Fruit fly (Drosophila melanogaster) whole organism, prepupa: ENCODE results near the gene CG32073.

Source experiments
- CG10631 ChIP-seq: fragments of 200-800 bp; sonication (Bioruptor generic); optimal IDR thresholded peaks from 2 replicates; lab custom pipeline; 2016; ENCODE audit warnings: missing biosample characterization, missing genetic modification characterization
- CG11294 ChIP-seq: fragments of 200-800 bp; sonication (Bioruptor generic); IDR thresholded peaks from 2 replicates; pipeline ENCODE4 v1.3.6; 2022; ENCODE audit warnings: missing biosample characterization, missing genetic modification characterization
- CG15336 ChIP-seq: fragments of 200-800 bp; sonication (Bioruptor generic); IDR thresholded peaks from 2 replicates; pipeline ENCODE4 v1.3.6; 2022; ENCODE audit warnings: missing biosample characterization, missing genetic modification characterization
- CG16779 ChIP-seq: fragments of 200-800 bp; sonication (Bioruptor generic); optimal IDR thresholded peaks from 3 replicates; lab custom pipeline; 2017; ENCODE audit warnings: missing biosample characterization, mild to moderate bottlenecking, missing genetic modification characterization
- CG3032 ChIP-seq: fragments of 200-800 bp; optimal IDR thresholded peaks from 2 replicates; lab custom pipeline; 2019; ENCODE audit warnings: missing biosample characterization, mild to moderate bottlenecking, missing genetic modification characterization, moderate library complexity
- CG31627 ChIP-seq: fragments of 200-800 bp; sonication (Bioruptor generic); optimal IDR thresholded peaks from 3 replicates; lab custom pipeline; 2016; ENCODE audit warnings: missing biosample characterization, missing genetic modification characterization
- CG32006 ChIP-seq: fragments of 200-800 bp; sonication (Bioruptor generic); optimal IDR thresholded peaks from 3 replicates; lab custom pipeline; 2017; ENCODE audit warnings: missing biosample characterization, mild to moderate bottlenecking, missing genetic modification characterization
- CG34406 ChIP-seq: fragments of 200-800 bp; sonication (Bioruptor generic); optimal IDR thresholded peaks from 3 replicates; lab custom pipeline; 2016; ENCODE audit warnings: missing biosample characterization, missing genetic modification characterization
- CG6276 ChIP-seq: fragments of 200-800 bp; sonication (Bioruptor generic); optimal IDR thresholded peaks from 2 replicates; lab custom pipeline; 2017; ENCODE audit warnings: missing biosample characterization, mild to moderate bottlenecking, missing genetic modification characterization
- CG6792 ChIP-seq: fragments of 200-800 bp; sonication (Bioruptor generic); optimal IDR thresholded peaks from 3 replicates; lab custom pipeline; 2016; ENCODE audit warnings: missing biosample characterization, missing genetic modification characterization
- CG6808 ChIP-seq: fragments of 200-800 bp; sonication (Bioruptor generic); optimal IDR thresholded peaks from 3 replicates; lab custom pipeline; 2017; ENCODE audit warnings: missing biosample characterization, missing genetic modification characterization, mild to moderate bottlenecking, moderate library complexity, missing genetic modification reagents
- CG6854 ChIP-seq: fragments of 200-800 bp; sonication (Bioruptor generic); optimal IDR thresholded peaks from 2 replicates; lab custom pipeline; 2017; ENCODE audit warnings: missing biosample characterization, mild to moderate bottlenecking, missing genetic modification characterization
- CG7368 ChIP-seq: fragments of 200-800 bp; sonication (Bioruptor generic); optimal IDR thresholded peaks from 3 replicates; lab custom pipeline; 2016; ENCODE audit warnings: missing biosample characterization, missing genetic modification characterization
- CG8119 ChIP-seq: fragments of 200-800 bp; sonication (Bioruptor generic); IDR thresholded peaks from 3 replicates; pipeline ENCODE4 v1.3.6; 2022; ENCODE audit warnings: missing biosample characterization, missing genetic modification characterization
- CG8319 ChIP-seq: fragments of 200-800 bp; sonication (Bioruptor generic); optimal IDR thresholded peaks from 3 replicates; lab custom pipeline; 2016; ENCODE audit warnings: missing biosample characterization, missing genetic modification characterization
- CG8632 ChIP-seq: fragments of 200-800 bp; sonication (Bioruptor generic); optimal IDR thresholded peaks from 3 replicates; lab custom pipeline; 2016; ENCODE audit warnings: missing biosample characterization, missing genetic modification characterization
- CG9139 ChIP-seq: fragments of 200-800 bp; sonication (Bioruptor generic); optimal IDR thresholded peaks from 3 replicates; lab custom pipeline; 2017; ENCODE audit warnings: missing biosample characterization, mild to moderate bottlenecking, missing genetic modification characterization
- Eip75B ChIP-seq: fragments of 200-800 bp; sonication (Bioruptor generic); optimal IDR thresholded peaks from 3 replicates; lab custom pipeline; 2016; ENCODE audit warnings: missing biosample characterization, missing genetic modification characterization
- Eip93F ChIP-seq: fragments of 200-800 bp; sonication (Bioruptor generic); optimal IDR thresholded peaks from 2 replicates; lab custom pipeline; 2016; ENCODE audit warnings: missing biosample characterization, mild to moderate bottlenecking, missing genetic modification characterization
- Ets21C ChIP-seq: fragments of 200-800 bp; sonication (Bioruptor generic); optimal IDR thresholded peaks from 3 replicates; lab custom pipeline; 2016; ENCODE audit warnings: missing biosample characterization, missing genetic modification characterization
- Gug ChIP-seq: fragments of 200-800 bp; sonication (Bioruptor generic); IDR thresholded peaks from 2 replicates; pipeline ENCODE4 v1.3.6; 2022; ENCODE audit warnings: missing biosample characterization, missing genetic modification characterization
- Hr39 ChIP-seq: fragments of 200-800 bp; sonication (Bioruptor generic); optimal IDR thresholded peaks from 2 replicates; lab custom pipeline; 2016; ENCODE audit warnings: missing biosample characterization, missing genetic modification characterization
- Hr4 ChIP-seq: fragments of 200-800 bp; sonication (Bioruptor generic); optimal IDR thresholded peaks from 3 replicates; lab custom pipeline; 2016; ENCODE audit warnings: missing biosample characterization, missing genetic modification characterization
- Lpt ChIP-seq: fragments of 200-800 bp; sonication (Bioruptor generic); optimal IDR thresholded peaks from 3 replicates; lab custom pipeline; 2016; ENCODE audit warnings: missing biosample characterization, missing genetic modification characterization
- Met ChIP-seq: fragments of 200-800 bp; sonication (Bioruptor generic); optimal IDR thresholded peaks from 3 replicates; lab custom pipeline; 2016; ENCODE audit warnings: missing biosample characterization, missing genetic modification characterization
- OdsH ChIP-seq: fragments of 200-800 bp; sonication (Bioruptor generic); optimal IDR thresholded peaks from 3 replicates; lab custom pipeline; 2016; ENCODE audit warnings: missing biosample characterization, missing genetic modification characterization
- Smox ChIP-seq: fragments of 200-800 bp; sonication (Bioruptor generic); optimal IDR thresholded peaks from 3 replicates; lab custom pipeline; 2016; ENCODE audit warnings: missing biosample characterization, missing genetic modification characterization
- Sox102F ChIP-seq: fragments of 200-800 bp; sonication (Bioruptor generic); optimal IDR thresholded peaks from 2 replicates; lab custom pipeline; 2016; ENCODE audit warnings: missing biosample characterization, mild to moderate bottlenecking, missing genetic modification characterization
- Sox14 ChIP-seq: fragments of 200-800 bp; sonication (Bioruptor generic); optimal IDR thresholded peaks from 3 replicates; lab custom pipeline; 2016; ENCODE audit warnings: missing biosample characterization, missing genetic modification characterization
- acj6 ChIP-seq: fragments of 200-800 bp; sonication (Bioruptor generic); optimal IDR thresholded peaks from 3 replicates; lab custom pipeline; 2016; ENCODE audit warnings: missing biosample characterization, missing genetic modification characterization
- cyc ChIP-seq: fragments of 200-800 bp; sonication (Bioruptor generic); optimal IDR thresholded peaks from 3 replicates; lab custom pipeline; 2016; ENCODE audit warnings: missing biosample characterization, missing genetic modification characterization
- dac ChIP-seq: fragments of 200-800 bp; sonication (Bioruptor generic); optimal IDR thresholded peaks from 2 replicates; lab custom pipeline; 2017; ENCODE audit warnings: missing biosample characterization, mild to moderate bottlenecking, missing genetic modification characterization
- dsx ChIP-seq: fragments of 200-800 bp; optimal IDR thresholded peaks from 3 replicates; lab custom pipeline; 2019; ENCODE audit warnings: missing biosample characterization, mild to moderate bottlenecking, missing genetic modification characterization, moderate library complexity; ENCODE audit not compliant: poor library complexity, severe bottlenecking
- esn ChIP-seq: fragments of 200-800 bp; sonication (Bioruptor generic); optimal IDR thresholded peaks from 2 replicates; lab custom pipeline; 2016; ENCODE audit warnings: missing biosample characterization, mild to moderate bottlenecking, missing genetic modification characterization, moderate library complexity
- fd59A ChIP-seq: fragments of 200-800 bp; sonication (Bioruptor generic); optimal IDR thresholded peaks from 2 replicates; lab custom pipeline; 2017; ENCODE audit warnings: missing biosample characterization, mild to moderate bottlenecking, missing genetic modification characterization, missing genetic modification reagents
- fkh ChIP-seq: fragments of 200-800 bp; sonication (Bioruptor generic); optimal IDR thresholded peaks from 3 replicates; lab custom pipeline; 2017; ENCODE audit warnings: missing biosample characterization, mild to moderate bottlenecking, missing genetic modification characterization, moderate library complexity
- pdm3 ChIP-seq: fragments of 200-800 bp; sonication (Bioruptor generic); optimal IDR thresholded peaks from 3 replicates; lab custom pipeline; 2016; ENCODE audit warnings: missing biosample characterization, missing genetic modification characterization
- salr ChIP-seq, 2 experiments: fragments of 200-800 bp; sonication (Bioruptor generic); optimal IDR thresholded peaks; 3 replicates each; lab custom pipeline; 2016 to 2018; ENCODE audit warnings: missing biosample characterization in 2 of 2, missing genetic modification characterization in 2 of 2, mild to moderate bottlenecking in 1 of 2
- spab ChIP-seq: fragments of 200-800 bp; sonication (Bioruptor generic); optimal IDR thresholded peaks from 2 replicates; lab custom pipeline; 2017; ENCODE audit warnings: missing biosample characterization, mild to moderate bottlenecking, missing genetic modification characterization, missing genetic modification reagents
- ss ChIP-seq, 2 experiments: fragments of 200-800 bp; sonication (Bioruptor generic); optimal IDR thresholded peaks; 2 replicates in 1 of 2; 3 replicates in 1 of 2; lab custom pipeline; 2017 to 2018; ENCODE audit warnings: mild to moderate bottlenecking in 2 of 2, missing biosample characterization in 2 of 2, missing genetic modification characterization in 2 of 2, moderate library complexity in 1 of 2
- svp ChIP-seq: fragments of 200-800 bp; sonication (Bioruptor generic); peaks from one replicate; lab custom pipeline; 2016; ENCODE audit warnings: missing biosample characterization, missing genetic modification characterization
- vri ChIP-seq: fragments of 200-800 bp; sonication (Bioruptor generic); optimal IDR thresholded peaks from 3 replicates; lab custom pipeline; 2016; ENCODE audit warnings: missing biosample characterization, mild to moderate bottlenecking, missing genetic modification characterization

CG32073 gene

dm6 chr3L:11089805-11090440 is 17.5 kb downstream of the CG32073 start (continued):
- peak; percentile 71 for TF ChIP-seq Lpt (GFP tag; lab: Kevin White, UChicago)
- peak; percentile 28 to 57 for TF ChIP-seq ss (GFP tag; optimal IDR thresholded peaks at IDR 0.05; lab: Kevin White, UChicago)
- TF ChIP-seq spab (GFP tag; lab: Kevin White, UChicago): peak; percentile 15
- TF ChIP-seq fd59A (GFP tag; lab: Kevin White, UChicago): no peak
- TF ChIP-seq Hr4 (GFP tag; lab: Kevin White, UChicago): peak; percentile 88
- TF ChIP-seq vri: peak; percentile 61
- no peak for TF ChIP-seq dsx (GFP tag; lab: Kevin White, UChicago)
- no peak for TF ChIP-seq CG6808 (GFP tag; lab: Kevin White, UChicago)
- TF ChIP-seq CG6276 (GFP tag; lab: Kevin White, UChicago): peak; percentile 74
- peak; percentile 76 for TF ChIP-seq Sox102F (GFP tag; lab: Kevin White, UChicago)
- peak; percentile 49 for TF ChIP-seq Eip75B (GFP tag; lab: Kevin White, UChicago)
- TF ChIP-seq Eip93F (GFP tag; lab: Kevin White, UChicago): no peak
- TF ChIP-seq CG31627 (GFP tag; lab: Kevin White, UChicago): peak; percentile 54
- peak; percentile 56 for TF ChIP-seq Ets21C
- peak; percentile 53 for TF ChIP-seq dac (GFP tag; lab: Kevin White, UChicago)
- TF ChIP-seq OdsH (GFP tag; lab: Kevin White, UChicago): peak; percentile 77
- peak; percentile 68 for TF ChIP-seq CG8632
- peak; percentile 73 for TF ChIP-seq pdm3
- TF ChIP-seq CG34406: peak; percentile 69
- peak; percentile 11 for TF ChIP-seq CG3032 (tag; lab: Kevin White, UChicago)
- TF ChIP-seq CG10631: peak; percentile 61
- peak; percentile 50 for TF ChIP-seq CG6792 (GFP tag; lab: Kevin White, UChicago)
- TF ChIP-seq CG15336 (GFP tag; lab: Robert Waterston, UW): peak; percentile 82
- peak; percentile 62 for TF ChIP-seq Hr39 (GFP tag; lab: Kevin White, UChicago)

- TF ChIP-seq Sox14 (GFP tag; lab: Kevin White, UChicago): no peak
- no peak for TF ChIP-seq CG6808 (GFP tag; lab: Kevin White, UChicago)
- TF ChIP-seq fkh (GFP tag; lab: Kevin White, UChicago): peak; percentile 84
Measured at dm6 chr3L:11085810-11086209, 21.6 kb downstream of the CG32073 start.

dm6 chr3L:11084557-11085231 is 22.7 kb downstream of the CG32073 start:
- TF ChIP-seq pdm3 (peak; percentile 98), CG10631 (peak; percentile 98), CG6792 (GFP tag; lab: Kevin White, UChicago) (peak; percentile 94), esn (GFP tag; lab: Kevin White, UChicago) (peak; percentile 92), CG31627 (GFP tag; lab: Kevin White, UChicago) (peak; percentile 87), CG3032 (tag; lab: Kevin White, UChicago) (peak; percentile 96), CG16779 (tag; lab: Kevin White, UChicago) (peak; percentile 95), Lpt (GFP tag; lab: Kevin White, UChicago) (peak; percentile 99), svp (no peak), CG8119 (GFP tag; lab: Robert Waterston, UW) (peak; percentile 100), fkh (GFP tag; lab: Kevin White, UChicago) (peak; percentile 95), acj6 (peak; percentile 97), CG8319 (GFP tag; lab: Kevin White, UChicago) (peak; percentile 85), salr (GFP tag; optimal IDR thresholded peaks at IDR 0.05; lab: Kevin White, UChicago) (peak; percentile 94 to 99), Sox102F (GFP tag; lab: Kevin White, UChicago) (peak; percentile 87), dac (GFP tag; lab: Kevin White, UChicago) (peak; percentile 94), Smox (GFP tag; lab: Kevin White, UChicago) (no peak), vri (peak; percentile 63), CG9139 (GFP tag; lab: Kevin White, UChicago) (peak; percentile 93), fd59A (GFP tag; lab: Kevin White, UChicago) (peak; percentile 96), Hr39 (GFP tag; lab: Kevin White, UChicago) (no peak), CG32006 (peak; percentile 99), CG11294 (GFP tag; lab: Robert Waterston, UW) (peak; percentile 99), OdsH (GFP tag; lab: Kevin White, UChicago) (peak; percentile 98), CG7368 (GFP tag; lab: Kevin White, UChicago) (peak; percentile 96), Gug (GFP tag; lab: Robert Waterston, UW) (peak; percentile 99), Eip75B (GFP tag; lab: Kevin White, UChicago) (peak; percentile 99), dsx (GFP tag; lab: Kevin White, UChicago) (peak; percentile 96), Met (GFP tag; lab: Kevin White, UChicago) (no peak), CG6854 (GFP tag; lab: Kevin White, UChicago) (peak; percentile 66), cyc (GFP tag; lab: Kevin White, UChicago) (peak; percentile 90), CG6808 (GFP tag; lab: Kevin White, UChicago) (peak; percentile 93)
